Fruit fly (Drosophila melanogaster) Kc167 (cell line): ENCODE results near the gene Paip2.

ENCODE experiments used
- Myc ChIP-seq: fragments of >200 bp; optimal IDR thresholded peaks from 2 replicates; lab custom pipeline; 2017; ENCODE audit warnings: missing external identifiers
- Sin3A ChIP-seq: fragments of >200 bp; optimal IDR thresholded peaks from 2 replicates; lab custom pipeline; 2018; ENCODE audit warnings: missing external identifiers
- h ChIP-seq: fragments of >200 bp; optimal IDR thresholded peaks from 3 replicates; lab custom pipeline; 2018; ENCODE audit warnings: missing external identifiers
- insv ChIP-seq: fragments of >200 bp; optimal IDR thresholded peaks from 3 replicates; lab custom pipeline; 2018; ENCODE audit warnings: missing external identifiers
- psq ChIP-seq: fragments of >200 bp; optimal IDR thresholded peaks from 2 replicates; lab custom pipeline; 2017; ENCODE audit warnings: missing external identifiers
- ttk ChIP-seq: sonication (Bioruptor generic); optimal IDR thresholded peaks from 2 replicates; lab custom pipeline; 2017; ENCODE audit warnings: missing external identifiers

Paip2 gene

DNA sequence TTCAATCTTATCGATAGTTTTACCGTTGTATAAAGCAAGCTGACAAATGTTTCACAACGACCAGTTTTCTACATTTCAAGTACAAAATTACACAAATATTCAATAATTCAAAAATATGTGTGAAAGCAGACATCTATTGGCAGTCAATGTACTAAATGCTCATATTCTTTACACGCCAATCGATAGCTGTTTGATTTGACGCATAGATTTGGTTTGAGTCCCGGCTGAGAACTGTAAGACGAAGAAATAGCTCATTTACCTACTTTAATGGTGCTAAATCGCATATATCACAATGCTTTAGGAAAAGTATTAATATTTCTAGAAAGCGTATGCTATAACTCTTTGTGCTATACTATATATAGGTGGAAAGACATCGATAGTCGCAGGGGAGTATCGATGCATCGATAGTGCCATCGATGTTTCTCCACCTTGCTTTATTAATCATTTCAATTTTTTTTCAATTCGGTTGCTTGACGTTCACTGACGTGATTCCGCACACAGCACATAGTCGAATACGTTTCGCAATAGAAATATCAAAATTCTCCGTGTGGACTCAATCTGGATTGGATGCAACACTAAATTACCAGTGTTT, at the start of gene Paip2:
TSS of gene Paip2 (plus strand) at position 165 of the 592 bp plus-strand sequence.
- TF ChIP-seq Sin3A (lab: Kevin White, UChicago) (no peak), Myc (no peak), psq (lab: Kevin White, UChicago) (no peak), insv (lab: Kevin White, UChicago) (no peak), ttk (lab: Kevin White, UChicago) (no peak)

DNA sequence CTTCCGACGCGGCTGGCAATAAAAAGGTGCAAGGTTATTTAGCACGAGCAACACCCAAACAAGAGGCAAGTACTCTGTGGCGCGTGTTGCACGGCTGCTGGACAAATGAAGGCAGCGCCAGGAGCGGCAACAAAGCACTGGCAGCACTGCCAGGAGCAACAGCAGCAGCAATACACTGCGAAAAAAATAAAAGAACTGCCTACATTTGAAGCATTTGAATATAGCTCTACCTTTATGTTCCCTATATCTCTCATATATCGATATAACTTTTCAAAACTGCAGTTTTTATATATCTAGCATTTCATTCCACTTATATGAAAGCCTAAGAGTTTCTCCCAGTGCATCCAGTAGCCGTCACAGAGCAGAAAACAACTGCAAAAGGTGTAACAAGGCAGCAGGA, 23.2 kb upstream of the Paip2 start:
- TF ChIP-seq Sin3A (lab: Kevin White, UChicago) (no peak), psq (lab: Kevin White, UChicago) (no peak)

DNA sequence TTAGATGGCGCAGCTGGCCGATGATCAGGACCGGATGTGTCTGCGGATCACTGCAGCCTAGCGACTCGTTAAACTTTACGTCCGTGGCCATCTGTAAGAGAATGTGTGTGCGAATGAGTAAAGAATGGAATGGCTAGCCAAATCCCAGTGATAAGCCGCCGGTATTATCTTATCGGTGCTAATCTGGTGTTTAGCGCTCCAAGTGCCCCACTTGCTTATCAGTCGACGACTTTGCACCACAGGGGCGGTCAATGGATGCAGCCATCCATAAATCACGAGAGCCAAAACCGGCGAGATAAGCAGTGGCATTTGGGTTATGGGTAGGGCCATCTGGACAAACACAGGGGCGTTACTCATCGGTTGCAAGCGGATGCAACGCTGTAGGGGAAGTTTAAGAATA, 20.4 kb upstream of the Paip2 start:
- TF ChIP-seq insv (lab: Kevin White, UChicago), result no peak
- no peak for TF ChIP-seq Sin3A (lab: Kevin White, UChicago)
- TF ChIP-seq Myc, result no peak
- TF ChIP-seq h (lab: Kevin White, UChicago), result no peak
- TF ChIP-seq psq (lab: Kevin White, UChicago), result no peak
- TF ChIP-seq ttk (lab: Kevin White, UChicago), result no peak

DNA sequence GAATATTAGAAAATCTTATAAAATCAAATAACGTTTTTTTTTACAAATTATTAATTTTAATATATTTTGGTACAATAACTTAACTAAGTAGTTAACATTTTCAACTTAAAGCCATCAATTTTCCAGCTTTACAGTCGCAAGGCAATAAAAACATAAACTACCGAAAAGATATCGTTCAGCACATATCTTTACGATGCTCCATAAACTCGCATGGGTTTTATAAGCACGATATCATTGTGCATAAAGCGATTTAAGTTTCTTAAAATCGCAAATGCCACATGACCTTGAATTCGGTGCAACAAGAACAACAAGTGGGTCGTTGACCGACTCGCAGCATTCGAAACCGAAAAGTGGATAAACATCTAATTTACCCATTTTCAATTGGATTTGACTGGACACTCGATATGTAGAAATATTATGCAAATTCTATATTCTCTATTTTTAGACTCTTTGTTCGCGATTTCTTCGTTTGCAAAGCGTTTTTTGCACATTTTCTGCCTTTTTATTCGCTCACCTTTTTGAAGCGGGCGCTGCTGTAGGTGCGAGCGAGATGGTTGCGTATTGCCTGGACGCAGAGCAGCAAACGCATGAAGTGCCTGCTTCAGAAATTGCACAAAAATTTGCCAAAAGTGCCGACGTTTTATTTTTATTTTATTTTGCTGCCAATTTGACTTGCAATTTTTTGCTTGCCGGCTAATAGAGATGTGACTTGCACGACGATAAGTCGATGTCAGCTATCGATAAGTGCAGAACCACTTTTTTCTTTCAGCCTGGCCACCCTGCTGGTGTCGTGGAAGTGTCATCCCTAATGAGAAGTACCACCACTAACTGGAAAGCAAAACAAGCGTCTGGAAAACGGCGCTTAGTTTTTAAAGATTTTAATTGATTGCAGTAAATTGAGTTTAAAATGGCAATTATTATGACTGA, 19.4 kb upstream of the Paip2 start, which contains the start of gene Spc25:
TSS of gene Spc25 (plus strand) at position 817 of the 927 bp plus-strand sequence.
- TF ChIP-seq h (lab: Kevin White, UChicago) (no peak), Sin3A (lab: Kevin White, UChicago) (no peak), insv (lab: Kevin White, UChicago) (no peak), psq (lab: Kevin White, UChicago) (no peak), ttk (lab: Kevin White, UChicago) (no peak), Myc (no peak)

DNA sequence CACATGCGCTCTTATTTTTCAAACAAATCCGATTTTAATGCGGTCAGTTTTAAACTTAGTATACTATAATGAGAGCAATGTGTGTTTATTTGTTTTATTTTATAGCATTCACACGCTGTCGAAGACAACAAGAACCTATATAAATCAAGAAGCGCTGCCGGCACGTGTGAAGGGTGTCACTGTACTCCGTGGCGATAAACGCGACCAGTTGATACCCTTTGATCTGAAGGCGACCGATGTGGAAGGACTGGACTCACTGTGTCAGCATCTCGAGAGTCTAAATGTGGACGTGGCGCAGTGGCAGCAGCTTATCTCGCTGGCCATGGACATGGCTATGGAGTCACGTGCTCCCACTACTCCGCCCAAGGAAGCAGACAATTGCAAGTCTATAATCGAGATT, 18.0 kb upstream of the Paip2 start:
- TF ChIP-seq ttk (lab: Kevin White, UChicago), result no peak
- no peak for TF ChIP-seq insv (lab: Kevin White, UChicago)
- no peak for TF ChIP-seq Myc
- TF ChIP-seq psq (lab: Kevin White, UChicago), result no peak
- no peak for TF ChIP-seq h (lab: Kevin White, UChicago)
- no peak for TF ChIP-seq Sin3A (lab: Kevin White, UChicago)

DNA sequence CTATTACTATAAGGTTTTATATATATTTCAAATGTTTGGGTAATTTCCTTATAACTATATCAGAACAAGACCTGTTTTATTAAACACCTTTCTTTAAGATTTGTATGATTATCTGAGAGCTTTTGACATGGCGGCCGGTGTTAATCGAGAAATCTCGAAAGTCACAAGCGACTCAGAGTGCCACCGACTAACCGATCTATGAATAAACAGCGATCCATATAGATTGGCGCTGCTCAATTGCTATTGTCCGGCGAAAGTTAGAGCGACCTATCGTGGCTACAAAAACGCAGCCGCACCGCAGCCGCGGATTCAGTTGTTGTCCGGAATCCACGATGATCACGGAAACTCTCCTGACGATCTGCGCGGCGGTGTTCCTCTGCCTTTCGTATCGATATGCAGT, 17.1 kb upstream of the Paip2 start, which contains the start of gene Cyp304a1:
TSS of gene Cyp304a1 (plus strand) at position 301 of the 400 bp plus-strand sequence.
- TF ChIP-seq ttk (lab: Kevin White, UChicago) (no peak), h (lab: Kevin White, UChicago) (no peak), Myc (no peak)

DNA sequence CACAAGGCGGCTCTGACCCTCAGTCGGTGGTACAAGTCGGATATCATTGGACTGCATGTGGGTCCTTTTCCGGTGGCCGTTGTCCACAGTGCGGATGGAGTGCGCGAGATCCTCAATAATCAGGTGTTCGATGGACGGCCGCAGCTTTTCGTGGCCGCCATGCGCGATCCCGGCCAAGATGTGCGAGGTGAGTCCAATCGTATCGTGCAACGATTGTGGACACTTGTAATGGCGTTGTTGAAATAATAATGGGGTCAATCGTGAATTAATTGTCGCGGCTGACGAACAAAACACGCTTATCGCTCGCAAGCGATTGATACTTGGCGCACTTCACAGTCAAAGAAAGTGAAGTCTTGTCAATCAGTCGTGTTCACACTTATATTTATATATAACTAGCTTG, 16.5 kb upstream of the Paip2 start:
- TF ChIP-seq h (lab: Kevin White, UChicago) (no peak), ttk (lab: Kevin White, UChicago) (no peak)

DNA sequence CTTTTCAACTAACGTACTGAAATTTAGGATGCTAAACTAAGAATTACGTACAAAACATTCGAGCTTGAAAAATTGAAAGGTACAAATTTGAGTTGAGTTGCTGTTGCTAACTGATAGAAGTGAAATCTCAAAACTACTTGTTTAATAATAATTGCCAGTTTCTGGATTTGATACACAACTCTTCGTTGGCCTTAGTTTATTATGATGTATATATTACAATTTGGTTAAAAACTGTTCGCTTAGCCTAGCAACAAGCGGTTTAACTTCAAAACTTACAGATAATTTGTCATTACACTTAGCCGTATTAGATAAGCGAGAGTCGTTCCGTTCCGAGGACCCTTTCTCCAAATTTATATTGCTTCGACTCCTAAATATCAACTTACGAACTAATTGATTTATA, 13.0 kb upstream of the Paip2 start, which contains the start of the genes CG14384 and grsm:
TSS of gene CG14384 (minus strand) at position 101 of the 400 bp plus-strand sequence.
TSS of gene grsm (minus strand) at position 101 of the 400 bp plus-strand sequence.
- no peak for TF ChIP-seq insv (lab: Kevin White, UChicago)
- no peak for TF ChIP-seq Sin3A (lab: Kevin White, UChicago)
- TF ChIP-seq h (lab: Kevin White, UChicago), result no peak
- no peak for TF ChIP-seq ttk (lab: Kevin White, UChicago)
- TF ChIP-seq Myc, result no peak
- no peak for TF ChIP-seq psq (lab: Kevin White, UChicago)

DNA sequence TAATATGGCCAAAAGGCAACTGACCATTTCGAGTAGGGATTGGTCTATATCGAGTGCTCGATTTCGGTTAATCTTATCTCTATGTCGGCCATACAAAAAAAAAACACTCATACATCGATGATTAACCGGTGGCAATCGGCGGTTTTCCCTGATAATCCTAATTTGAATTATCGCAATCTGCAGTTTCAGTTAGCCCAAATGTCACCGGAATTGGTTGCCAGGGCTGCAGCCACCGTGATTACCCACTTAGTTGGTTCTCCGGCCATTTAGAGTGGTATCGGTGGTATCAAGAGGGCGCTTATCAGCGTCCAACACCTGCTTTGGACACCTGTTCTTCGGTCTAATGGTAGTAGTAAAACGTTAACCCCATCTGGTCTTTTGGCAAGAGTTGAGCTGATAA, 8.5 kb upstream of the Paip2 start:
- TF ChIP-seq Myc, result no peak
- TF ChIP-seq psq (lab: Kevin White, UChicago), result no peak
- no peak for TF ChIP-seq Sin3A (lab: Kevin White, UChicago)
- no peak for TF ChIP-seq insv (lab: Kevin White, UChicago)
- TF ChIP-seq ttk (lab: Kevin White, UChicago), result no peak
- TF ChIP-seq h (lab: Kevin White, UChicago), result no peak

DNA sequence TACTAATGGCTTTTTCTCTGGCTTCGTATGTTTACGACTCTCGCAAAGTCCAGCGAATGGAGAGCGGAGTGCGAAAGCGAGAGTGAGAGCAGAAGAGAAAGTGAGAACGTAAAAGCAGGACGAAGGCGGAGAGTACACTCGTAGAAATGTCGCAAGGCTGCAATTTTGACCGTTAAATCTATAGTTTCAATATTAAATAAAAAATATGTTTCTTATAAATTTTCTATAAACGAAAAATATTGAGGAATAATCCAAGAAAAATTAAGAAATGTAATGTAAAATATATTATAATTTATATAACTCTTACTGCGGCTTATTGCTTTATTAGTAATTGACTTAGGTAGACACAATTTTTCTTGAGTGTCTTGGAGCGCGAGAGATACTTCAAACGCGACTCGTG, 6.1 kb upstream of the Paip2 start:
- TF ChIP-seq insv (lab: Kevin White, UChicago), result no peak
- no peak for TF ChIP-seq h (lab: Kevin White, UChicago)
- TF ChIP-seq Myc, result no peak
- no peak for TF ChIP-seq psq (lab: Kevin White, UChicago)
- no peak for TF ChIP-seq Sin3A (lab: Kevin White, UChicago)
- TF ChIP-seq ttk (lab: Kevin White, UChicago), result no peak

DNA sequence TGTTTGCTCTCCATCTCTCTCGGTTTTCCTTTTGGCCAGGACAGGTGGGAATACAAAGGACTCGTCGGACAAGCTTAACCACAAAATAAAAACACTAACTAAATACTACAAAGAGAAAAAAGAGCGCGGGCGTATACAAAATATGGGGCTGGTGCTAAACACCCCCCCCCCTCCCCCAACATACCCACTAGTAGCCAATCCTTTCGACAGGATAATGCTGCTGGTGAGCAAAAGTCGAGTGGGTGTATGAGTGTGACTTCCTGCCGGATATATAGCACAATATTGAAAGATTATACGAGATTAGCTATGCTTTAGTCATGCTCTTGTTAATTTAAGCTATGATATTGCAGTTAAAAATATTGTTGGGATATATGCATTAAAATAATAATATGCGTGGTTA, 5.4 kb upstream of the Paip2 start:
- no peak for TF ChIP-seq Myc
- TF ChIP-seq psq (lab: Kevin White, UChicago), result no peak
- no peak for TF ChIP-seq ttk (lab: Kevin White, UChicago)
- TF ChIP-seq h (lab: Kevin White, UChicago), result no peak
- no peak for TF ChIP-seq insv (lab: Kevin White, UChicago)
- TF ChIP-seq Sin3A (lab: Kevin White, UChicago), result no peak
